Fruit fly (Drosophila melanogaster): ENCODE results near the gene Set2.

- TF ChIP-seq CG8478 (optimal IDR thresholded peaks at IDR 0.05) (no peak), CTCF (optimal IDR thresholded peaks at IDR 0.05) (no peak)
These were observed 15.4 kb upstream of the Set2 start for dm6 chrX:13397610-13398009.

Measured in S2 (cell line).